Worm (Caenorhabditis elegans) whole organism, midembryonic: Measurements from ENCODE around the gene Y41D4B.24.

ENCODE experiments used
- T22C8.4 ChIP-seq: fragments of 200-800 bp; sonication (Bioruptor generic); IDR thresholded peaks from 2 replicates; pipeline ENCODE4 v1.3.6; 2022; ENCODE audit warnings: missing genetic modification characterization, missing compliant biosample characterization
- cog-1 ChIP-seq: sonication (generic microtip); optimal IDR thresholded peaks from 2 replicates; lab custom pipeline; 2016; ENCODE audit warnings: missing genetic modification characterization, missing compliant biosample characterization
- flt-1 ChIP-seq: fragments of 200-800 bp; sonication (Bioruptor generic); IDR thresholded peaks from 2 replicates; pipeline ENCODE4 v1.3.6; 2022; ENCODE audit warnings: missing genetic modification characterization, missing compliant biosample characterization
- klf-2 ChIP-seq: fragments of 200-800 bp; sonication (Bioruptor generic); conservative IDR thresholded peaks from 2 replicates; pipeline ENCODE4 v1.3.6; 2022; ENCODE audit warnings: missing genetic modification reagents, missing genetic modification characterization, missing compliant biosample characterization
- med-1 ChIP-seq: sonication (generic microtip); optimal IDR thresholded peaks from 2 replicates; lab custom pipeline; 2017; ENCODE audit warnings: missing genetic modification characterization, mild to moderate bottlenecking, missing compliant biosample characterization, antibody characterized with exemption, missing genetic modification reagents; ENCODE audit not compliant: insufficient read depth
- ref-1 ChIP-seq: fragments of 200-800 bp; sonication (Bioruptor generic); conservative IDR thresholded peaks from 2 replicates; pipeline ENCODE4 v1.3.6; 2022; ENCODE audit warnings: missing genetic modification reagents, missing genetic modification characterization, missing compliant biosample characterization
- tab-1 ChIP-seq: fragments of 200-800 bp; sonication (Bioruptor generic); IDR thresholded peaks from 2 replicates; pipeline ENCODE4 v1.3.6; 2022; ENCODE audit warnings: missing genetic modification characterization, missing compliant biosample characterization
- ztf-23 ChIP-seq: fragments of 200-800 bp; sonication (Bioruptor generic); IDR thresholded peaks from 2 replicates; pipeline ENCODE4 v1.3.6; 2022; ENCODE audit warnings: missing genetic modification reagents, missing genetic modification characterization, missing compliant biosample characterization
- ztf-29 ChIP-seq: fragments of 200-800 bp; sonication (Bioruptor generic); IDR thresholded peaks from 2 replicates; pipeline ENCODE4 v1.3.6; 2022; ENCODE audit warnings: missing genetic modification reagents, missing genetic modification characterization, missing compliant biosample characterization

The Y41D4B.24 gene

DNA sequence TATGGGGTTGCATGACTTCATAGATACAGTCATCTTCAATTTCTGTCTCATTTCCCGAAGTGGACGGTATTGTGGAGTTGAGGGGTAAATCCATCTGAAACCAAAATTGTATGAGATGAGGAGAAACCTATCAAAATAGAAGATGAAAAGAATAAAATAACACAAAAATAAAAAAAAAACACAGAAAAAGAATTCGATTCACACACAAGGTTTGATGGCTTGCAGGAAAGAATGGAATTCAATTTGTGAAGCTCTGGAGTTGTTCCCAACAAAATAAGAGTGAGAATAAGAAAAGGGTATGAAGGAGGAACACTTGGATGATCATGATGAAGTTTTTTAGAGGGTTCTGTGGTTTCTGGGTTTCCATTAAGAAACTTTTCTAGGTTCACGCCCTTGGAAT lies at the start of gene Y41D4B.24:
Y41D4B.24 (minus strand) TSS at position 101 of the 400 bp plus-strand sequence.
- TF ChIP-seq klf-2 (GFP tag; lab: Robert Waterston, UW) (no peak), flt-1 (GFP tag; lab: Robert Waterston, UW) (no peak), med-1 (GFP tag; lab: Kevin White, UChicago) (no peak), T22C8.4 (GFP tag; lab: Robert Waterston, UW) (no peak), ztf-23 (GFP tag; lab: Robert Waterston, UW) (no peak), ref-1 (no peak), cog-1 (tag; lab: Kevin White, UChicago) (no peak), ztf-29 (no peak), tab-1 (GFP tag; lab: Robert Waterston, UW) (no peak)

DNA sequence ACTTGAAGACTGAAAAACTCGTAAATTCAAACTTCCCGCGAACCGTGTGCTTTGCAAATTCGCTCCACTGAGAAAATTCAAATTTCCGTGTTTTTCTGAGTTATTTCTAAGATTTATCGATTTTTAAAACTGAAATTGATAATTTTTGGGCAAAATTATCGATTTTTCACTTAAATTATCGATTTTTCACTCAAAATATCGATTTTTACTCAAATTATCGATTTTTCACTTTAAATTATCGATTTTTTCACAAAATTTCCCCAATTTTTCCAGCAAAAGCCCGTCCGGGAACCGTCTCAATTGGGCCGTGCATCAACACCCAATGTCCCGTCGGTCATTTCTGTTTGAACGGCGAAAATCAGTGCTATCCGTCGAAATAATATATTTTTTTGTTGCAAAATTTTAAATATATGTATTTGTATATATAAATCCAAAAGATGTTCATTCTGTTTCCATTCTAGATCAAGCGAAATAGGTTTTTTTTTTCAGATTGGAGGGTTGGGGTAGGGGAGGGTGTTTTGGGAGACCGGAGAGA lies 45.6 kb upstream of the Y41D4B.24 start:
- TF ChIP-seq tab-1 (GFP tag; lab: Robert Waterston, UW), result no peak
- TF ChIP-seq klf-2 (GFP tag; lab: Robert Waterston, UW), result no peak
- TF ChIP-seq T22C8.4 (GFP tag; lab: Robert Waterston, UW), result peak; percentile 92

DNA sequence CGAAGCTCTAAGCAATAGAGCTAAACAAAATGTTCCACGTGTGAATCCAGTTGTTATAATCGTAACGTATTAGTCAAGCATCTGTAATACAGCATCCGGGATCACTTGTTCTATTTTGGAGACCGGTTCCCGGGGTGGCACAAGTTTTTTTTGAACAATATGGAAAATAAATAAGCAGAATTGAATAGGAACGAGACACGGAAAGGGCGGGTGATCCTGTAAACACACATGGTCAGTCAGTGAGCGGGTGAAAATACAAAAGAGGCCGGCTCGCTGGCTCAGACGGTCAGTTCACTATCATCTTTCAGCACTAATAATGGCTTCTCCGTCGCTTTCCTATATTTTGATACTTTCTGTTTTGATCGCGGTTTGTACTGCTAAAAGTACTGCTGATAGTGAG lies 43.9 kb upstream of the Y41D4B.24 start, which contains the start of gene K08D12.8:
K08D12.8 (plus strand) TSS at position 301 of the 400 bp plus-strand sequence.
- TF ChIP-seq ztf-23 (GFP tag; lab: Robert Waterston, UW) (no peak), klf-2 (GFP tag; lab: Robert Waterston, UW) (no peak), med-1 (GFP tag; lab: Kevin White, UChicago) (no peak), T22C8.4 (GFP tag; lab: Robert Waterston, UW) (no peak), ref-1 (no peak), flt-1 (GFP tag; lab: Robert Waterston, UW) (no peak), tab-1 (GFP tag; lab: Robert Waterston, UW) (no peak), ztf-29 (no peak), cog-1 (tag; lab: Kevin White, UChicago) (no peak)

DNA sequence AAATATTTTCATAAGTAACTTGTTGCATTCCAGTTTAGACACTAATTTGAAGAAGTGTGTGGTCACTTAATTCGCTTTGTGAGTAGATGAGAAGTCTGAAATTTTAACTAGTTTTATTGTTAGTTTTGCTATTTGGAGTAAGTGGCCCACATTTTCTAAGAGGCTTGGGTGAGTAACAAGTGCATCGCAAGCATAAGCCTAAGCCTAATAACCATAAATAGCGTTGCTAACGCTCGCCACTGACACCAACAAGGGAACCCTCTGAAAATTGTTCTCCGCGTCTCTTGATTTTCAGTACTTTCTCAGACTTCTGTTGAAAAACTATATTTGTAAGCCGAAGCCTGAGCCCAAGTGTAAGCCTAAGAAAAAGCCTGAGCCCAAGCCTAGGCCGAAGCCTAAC lies 42.3 kb upstream of the Y41D4B.24 start, which contains the start of gene epic-3:
epic-3 (minus strand) TSS at position 101 of the 400 bp plus-strand sequence.
- TF ChIP-seq tab-1 (GFP tag; lab: Robert Waterston, UW) (no peak), ref-1 (no peak), ztf-23 (GFP tag; lab: Robert Waterston, UW) (no peak), T22C8.4 (GFP tag; lab: Robert Waterston, UW) (no peak), flt-1 (GFP tag; lab: Robert Waterston, UW) (no peak), cog-1 (tag; lab: Kevin White, UChicago) (no peak), med-1 (GFP tag; lab: Kevin White, UChicago) (no peak), klf-2 (GFP tag; lab: Robert Waterston, UW) (no peak), ztf-29 (no peak)

DNA sequence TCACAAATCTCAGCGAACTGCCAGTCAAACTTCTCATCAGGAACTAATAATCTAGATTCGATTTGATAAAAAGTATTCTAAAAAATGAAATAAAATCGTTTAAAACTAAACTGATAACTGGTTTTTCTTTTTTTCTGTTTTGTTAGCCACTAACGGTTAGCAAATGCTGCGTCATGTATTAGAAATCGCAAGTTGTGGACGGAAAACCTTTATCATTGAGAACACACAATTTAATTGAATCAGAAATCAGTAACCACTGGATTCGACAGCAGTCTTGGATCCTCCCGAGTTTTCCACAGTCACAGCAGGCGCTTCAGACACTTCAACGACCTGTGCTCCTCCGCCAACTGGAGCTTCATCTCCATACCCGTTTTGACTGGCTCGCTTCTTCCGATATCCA lies 41.0 kb upstream of the Y41D4B.24 start:
- TF ChIP-seq ztf-29 (no peak), flt-1 (GFP tag; lab: Robert Waterston, UW) (no peak), tab-1 (GFP tag; lab: Robert Waterston, UW) (no peak), T22C8.4 (GFP tag; lab: Robert Waterston, UW) (no peak), ztf-23 (GFP tag; lab: Robert Waterston, UW) (no peak), klf-2 (GFP tag; lab: Robert Waterston, UW) (no peak), med-1 (GFP tag; lab: Kevin White, UChicago) (no peak), ref-1 (no peak), cog-1 (tag; lab: Kevin White, UChicago) (no peak)

DNA sequence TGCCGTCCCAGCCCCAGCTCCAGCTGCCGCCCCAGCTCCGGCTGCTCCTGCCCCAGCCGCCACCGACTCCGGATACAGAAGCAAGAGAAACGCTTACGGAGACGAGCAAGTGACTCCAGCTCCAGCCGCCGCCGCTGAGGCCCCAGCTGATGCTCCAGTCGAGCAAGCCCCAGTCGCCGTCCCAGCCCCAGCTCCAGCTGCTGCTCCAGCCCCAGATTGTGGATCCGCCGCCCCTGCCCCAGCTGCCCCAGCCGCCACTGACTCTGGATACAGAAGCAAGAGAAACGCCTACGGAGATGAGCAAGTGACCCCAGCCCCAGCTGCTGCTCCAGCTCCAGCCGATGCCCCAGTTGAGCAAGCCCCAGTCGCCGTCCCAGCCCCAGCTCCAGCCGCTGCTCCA lies 40.5 kb upstream of the Y41D4B.24 start:
- TF ChIP-seq ztf-23 (GFP tag; lab: Robert Waterston, UW) (0 out of 2 replicates have a peak, but pooled peaks have one; percentile 32), klf-2 (GFP tag; lab: Robert Waterston, UW) (peak; percentile 54; the same call in 1 of the 2 replicates)

DNA sequence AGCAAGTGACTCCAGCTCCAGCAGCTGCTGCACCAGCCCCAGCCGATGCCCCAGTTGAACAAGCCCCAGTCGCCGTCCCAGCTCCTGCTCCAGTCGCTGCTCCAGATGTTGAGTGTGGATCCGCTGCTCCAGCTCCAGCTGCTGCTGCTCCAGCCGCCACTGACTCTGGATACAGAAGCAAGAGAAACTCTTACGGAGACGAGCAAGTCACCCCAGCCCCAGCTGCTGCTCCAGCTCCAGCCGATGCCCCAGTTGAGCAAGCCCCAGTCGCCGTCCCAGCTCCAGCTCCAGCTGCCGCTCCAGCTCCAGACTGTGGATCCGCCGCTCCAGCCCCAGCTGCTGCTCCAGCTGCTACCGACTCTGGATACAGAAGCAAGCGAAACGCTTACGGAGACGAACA lies 39.6 kb upstream of the Y41D4B.24 start:
- TF ChIP-seq cog-1 (tag; lab: Kevin White, UChicago) (no peak), T22C8.4 (GFP tag; lab: Robert Waterston, UW) (no peak), flt-1 (GFP tag; lab: Robert Waterston, UW) (no peak), ref-1 (no peak), tab-1 (GFP tag; lab: Robert Waterston, UW) (no peak), ztf-29 (no peak), med-1 (GFP tag; lab: Kevin White, UChicago) (no peak), klf-2 (GFP tag; lab: Robert Waterston, UW) (no peak; the same call in 1 of the 2 replicates), ztf-23 (GFP tag; lab: Robert Waterston, UW) (no peak)

DNA sequence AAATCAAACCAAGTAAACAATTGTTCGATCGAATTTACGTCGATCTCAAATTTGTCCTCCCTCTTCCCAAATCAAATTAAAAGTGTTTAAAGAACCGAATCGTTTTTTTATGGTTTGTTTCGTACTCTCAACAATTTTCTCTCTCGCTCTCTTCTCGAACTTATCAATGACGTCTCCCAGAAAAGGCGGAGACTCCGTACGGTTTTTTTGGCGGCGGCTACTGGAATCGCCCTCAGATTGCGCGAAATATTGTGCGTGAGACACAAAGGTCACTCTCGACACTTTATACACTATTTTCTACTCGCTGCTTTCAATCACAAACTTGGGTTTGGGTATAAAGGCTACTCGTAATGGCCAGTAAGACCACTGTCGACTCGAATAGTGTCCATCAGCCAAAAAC lies 38.5 kb upstream of the Y41D4B.24 start, which contains the start of gene epic-2:
epic-2 (plus strand) TSS at position 317 of the 400 bp plus-strand sequence.
- TF ChIP-seq tab-1 (GFP tag; lab: Robert Waterston, UW) (no peak), klf-2 (GFP tag; lab: Robert Waterston, UW) (no peak), med-1 (GFP tag; lab: Kevin White, UChicago) (no peak), T22C8.4 (GFP tag; lab: Robert Waterston, UW) (no peak), cog-1 (tag; lab: Kevin White, UChicago) (no peak), ztf-23 (GFP tag; lab: Robert Waterston, UW) (no peak), ref-1 (no peak), ztf-29 (no peak), flt-1 (GFP tag; lab: Robert Waterston, UW) (no peak)

DNA sequence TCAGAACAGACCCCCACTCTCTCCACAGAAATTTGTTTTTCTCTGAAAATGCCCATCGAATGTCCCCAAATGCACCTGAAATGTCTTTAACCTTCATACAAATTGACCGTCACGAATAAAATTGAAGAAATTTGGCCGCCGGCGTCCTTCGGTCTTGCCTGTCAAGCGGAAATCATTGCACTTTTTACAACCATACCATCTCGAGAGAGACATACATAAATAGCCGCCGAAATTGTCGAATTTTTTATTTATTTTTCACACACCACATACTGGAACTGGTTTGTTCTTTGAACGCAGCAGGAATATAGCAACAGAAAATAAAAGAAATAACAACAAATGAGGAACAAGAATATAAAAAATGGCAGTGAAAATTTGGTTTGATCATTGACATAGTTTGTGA lies 33.7 kb upstream of the Y41D4B.24 start:
- TF ChIP-seq klf-2 (GFP tag; lab: Robert Waterston, UW) (no peak), T22C8.4 (GFP tag; lab: Robert Waterston, UW) (no peak), flt-1 (GFP tag; lab: Robert Waterston, UW) (no peak), ztf-29 (no peak), tab-1 (GFP tag; lab: Robert Waterston, UW) (no peak), cog-1 (tag; lab: Kevin White, UChicago) (no peak), ztf-23 (GFP tag; lab: Robert Waterston, UW) (no peak), med-1 (GFP tag; lab: Kevin White, UChicago) (no peak), ref-1 (no peak)
